Fruit fly (Drosophila melanogaster) whole organism, prepupa: ENCODE data around the gene BBS5.

ENCODE experiments used
- CG3032 ChIP-seq: fragments of 200-800 bp; optimal IDR thresholded peaks from 2 replicates; lab custom pipeline; 2019; ENCODE audit warnings: missing biosample characterization, mild to moderate bottlenecking, missing genetic modification characterization, moderate library complexity
- dac ChIP-seq: fragments of 200-800 bp; sonication (Bioruptor generic); optimal IDR thresholded peaks from 2 replicates; lab custom pipeline; 2017; ENCODE audit warnings: missing biosample characterization, mild to moderate bottlenecking, missing genetic modification characterization
- net ChIP-seq: fragments of 200-800 bp; sonication (Bioruptor generic); optimal IDR thresholded peaks from 3 replicates; lab custom pipeline; 2016; ENCODE audit warnings: missing biosample characterization, missing genetic modification characterization
- spab ChIP-seq: fragments of 200-800 bp; sonication (Bioruptor generic); optimal IDR thresholded peaks from 2 replicates; lab custom pipeline; 2017; ENCODE audit warnings: missing biosample characterization, mild to moderate bottlenecking, missing genetic modification characterization, missing genetic modification reagents

DNA sequence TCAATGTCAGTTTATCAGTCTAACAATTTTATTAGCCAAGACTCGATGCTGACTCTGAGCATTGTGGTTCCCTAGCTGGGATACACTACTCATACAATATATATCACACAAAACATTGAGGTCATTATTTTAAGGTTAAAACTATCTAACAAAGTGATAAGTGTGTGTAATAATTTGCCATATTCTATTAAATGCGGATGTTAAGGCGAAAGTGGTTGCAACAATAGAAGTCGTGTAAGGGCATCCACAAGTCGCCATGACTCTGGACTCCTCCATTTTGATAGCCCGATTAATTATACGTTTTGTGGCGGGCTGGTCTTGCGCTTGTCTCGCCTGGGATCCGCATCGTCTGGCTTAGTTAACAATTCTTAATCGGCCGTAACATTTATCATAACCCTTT, 30.7 kb downstream of the BBS5 start:
- no peak for TF ChIP-seq CG3032 (tag; lab: Kevin White, UChicago)
- TF ChIP-seq dac (GFP tag; lab: Kevin White, UChicago): no peak
- TF ChIP-seq net: no peak
- no peak for TF ChIP-seq spab
